Worm (Caenorhabditis elegans) whole organism, late embryonic: ENCODE measurements around the gene rbm-17.

Experiments used
- C08G9.2 ChIP-seq: sonication (generic microtip); optimal IDR thresholded peaks from 2 replicates; lab custom pipeline; 2016; ENCODE audit warnings: mild to moderate bottlenecking, missing genetic modification characterization, moderate library complexity, missing compliant biosample characterization
- C38D4.7 ChIP-seq: fragments of 200-800 bp; sonication (Bioruptor generic); optimal IDR thresholded peaks from 2 replicates; lab custom pipeline; 2018; ENCODE audit warnings: mild to moderate bottlenecking, missing genetic modification characterization, moderate library complexity, missing compliant biosample characterization
- F13H6.1 ChIP-seq: sonication (generic microtip); optimal IDR thresholded peaks from 2 replicates; lab custom pipeline; 2016; ENCODE audit warnings: missing genetic modification characterization, missing compliant biosample characterization
- K09A11.1 ChIP-seq: sonication (generic microtip); optimal IDR thresholded peaks from 2 replicates; lab custom pipeline; 2017; ENCODE audit warnings: antibody characterized with exemption, mild to moderate bottlenecking, missing genetic modification characterization, missing compliant biosample characterization; ENCODE audit not compliant: insufficient read depth
- ama-1 ChIP-seq: fragments of 150-350 bp; optimal IDR thresholded peaks from 2 replicates; lab custom pipeline; 2014
- ceh-2 ChIP-seq: sonication (generic microtip); optimal IDR thresholded peaks from 2 replicates; lab custom pipeline; 2016; ENCODE audit warnings: missing genotype, missing genetic modification characterization, missing compliant biosample characterization
- ceh-22 ChIP-seq: sonication (generic microtip); optimal IDR thresholded peaks from 2 replicates; lab custom pipeline; 2017; ENCODE audit warnings: missing biosample characterization, missing genetic modification characterization
- ceh-24 ChIP-seq: sonication (generic microtip); optimal IDR thresholded peaks from 2 replicates; lab custom pipeline; 2016; ENCODE audit warnings: mild to moderate bottlenecking, missing genetic modification characterization, missing compliant biosample characterization
- ceh-30 ChIP-seq: fragments of 150-350 bp; optimal IDR thresholded peaks from 2 replicates; lab custom pipeline; 2014; ENCODE audit warnings: missing biosample characterization, missing genetic modification characterization
- ceh-31 ChIP-seq: sonication (generic microtip); optimal IDR thresholded peaks from 2 replicates; lab custom pipeline; 2016; ENCODE audit warnings: missing genetic modification characterization, missing compliant biosample characterization
- ceh-34 ChIP-seq: sonication (generic microtip); optimal IDR thresholded peaks from 2 replicates; lab custom pipeline; 2016; ENCODE audit warnings: mild to moderate bottlenecking, missing genetic modification characterization, missing compliant biosample characterization
- ceh-45 ChIP-seq: fragments of 200-800 bp; sonication (Bioruptor generic); IDR thresholded peaks from 2 replicates; pipeline ENCODE4 v1.3.6; 2022; ENCODE audit warnings: missing genetic modification reagents, missing genetic modification characterization, missing compliant biosample characterization
- ceh-48 ChIP-seq: sonication (generic microtip); optimal IDR thresholded peaks from 2 replicates; lab custom pipeline; 2016; ENCODE audit warnings: missing genetic modification characterization, inconsistent platforms, missing compliant biosample characterization
- che-1 ChIP-seq: sonication (generic microtip); optimal IDR thresholded peaks from 2 replicates; lab custom pipeline; 2016; ENCODE audit warnings: mild to moderate bottlenecking, missing genetic modification characterization, missing compliant biosample characterization
- dmd-4 ChIP-seq: sonication (generic microtip); optimal IDR thresholded peaks from 2 replicates; lab custom pipeline; 2016; ENCODE audit warnings: borderline replicate concordance, missing genetic modification characterization, missing compliant biosample characterization
- elt-2 ChIP-seq: sonication (generic microtip); optimal IDR thresholded peaks from 2 replicates; lab custom pipeline; 2016; ENCODE audit warnings: missing genetic modification reagents, missing genetic modification characterization, missing compliant biosample characterization
- fax-1 ChIP-seq: sonication (generic microtip); optimal IDR thresholded peaks from 2 replicates; lab custom pipeline; 2016; ENCODE audit warnings: missing genotype, missing genetic modification characterization, missing compliant biosample characterization
- fkh-10 ChIP-seq: fragments of 150-350 bp; optimal IDR thresholded peaks from 2 replicates; lab custom pipeline; 2014; ENCODE audit warnings: missing biosample characterization, missing genetic modification reagents, missing genetic modification characterization
- fkh-6 ChIP-seq: sonication (generic microtip); optimal IDR thresholded peaks from 2 replicates; lab custom pipeline; 2016; ENCODE audit warnings: missing genetic modification characterization, missing compliant biosample characterization
- gmeb-2 ChIP-seq: sonication (generic microtip); optimal IDR thresholded peaks from 2 replicates; lab custom pipeline; 2016; ENCODE audit warnings: missing genetic modification characterization, inconsistent platforms, missing compliant biosample characterization
- hlh-30 ChIP-seq: sonication (generic microtip); optimal IDR thresholded peaks from 2 replicates; lab custom pipeline; 2017; ENCODE audit warnings: antibody characterized with exemption, missing genetic modification characterization, missing compliant biosample characterization; ENCODE audit not compliant: insufficient read depth
- hlh-8 ChIP-seq: sonication (generic microtip); optimal IDR thresholded peaks from 2 replicates; lab custom pipeline; 2016; ENCODE audit warnings: missing genotype, missing genetic modification characterization, missing compliant biosample characterization
- madf-2 ChIP-seq: sonication (generic microtip); optimal IDR thresholded peaks from 2 replicates; lab custom pipeline; 2017; ENCODE audit warnings: missing genetic modification characterization, missing compliant biosample characterization
- nhr-11 ChIP-seq: fragments of 150-350 bp; optimal IDR thresholded peaks from 2 replicates; lab custom pipeline; 2014; ENCODE audit warnings: missing biosample characterization, missing genetic modification characterization
- odd-2 ChIP-seq: sonication (generic microtip); optimal IDR thresholded peaks from 2 replicates; lab custom pipeline; 2017; ENCODE audit warnings: antibody characterized with exemption, mild to moderate bottlenecking, missing genetic modification characterization, missing compliant biosample characterization
- pax-1 ChIP-seq: fragments of 150-350 bp; optimal IDR thresholded peaks from 2 replicates; lab custom pipeline; 2014; ENCODE audit warnings: missing biosample characterization, missing genetic modification characterization
- pha-2 ChIP-seq: sonication (generic microtip); optimal IDR thresholded peaks from 2 replicates; lab custom pipeline; 2017; ENCODE audit warnings: mild to moderate bottlenecking, missing genetic modification characterization, missing compliant biosample characterization
- pha-4 ChIP-seq: fragments of 150-350 bp; optimal IDR thresholded peaks from 2 replicates; lab custom pipeline; 2018; ENCODE audit warnings: missing biosample characterization, missing genetic modification reagents, missing genetic modification characterization
- pros-1 ChIP-seq: fragments of 150-350 bp; optimal IDR thresholded peaks from 2 replicates; lab custom pipeline; 2014; ENCODE audit warnings: missing biosample characterization, missing genetic modification reagents, missing genetic modification characterization
- ref-2 ChIP-seq: sonication (generic microtip); optimal IDR thresholded peaks from 2 replicates; lab custom pipeline; 2016; ENCODE audit warnings: missing genetic modification characterization, missing compliant biosample characterization
- rnt-1 ChIP-seq: sonication (generic microtip); optimal IDR thresholded peaks from 2 replicates; lab custom pipeline; 2016; ENCODE audit warnings: missing genetic modification characterization, missing compliant biosample characterization
- tbx-7 ChIP-seq: sonication (generic microtip); optimal IDR thresholded peaks from 2 replicates; lab custom pipeline; 2016; ENCODE audit warnings: missing genotype, missing genetic modification characterization, missing compliant biosample characterization
- unc-42 ChIP-seq: sonication (generic microtip); optimal IDR thresholded peaks from 2 replicates; lab custom pipeline; 2016; ENCODE audit warnings: missing genotype, missing genetic modification characterization, missing compliant biosample characterization
- unc-55 ChIP-seq: sonication (generic microtip); optimal IDR thresholded peaks from 2 replicates; lab custom pipeline; 2017; ENCODE audit warnings: missing biosample characterization, missing genetic modification reagents, missing genetic modification characterization
- ztf-16 ChIP-seq: sonication (generic microtip); optimal IDR thresholded peaks from 2 replicates; lab custom pipeline; 2017; ENCODE audit warnings: missing genetic modification characterization, missing compliant biosample characterization

Gene rbm-17

ce11 chrIV:11659794-11660312 lies 21.7 kb downstream of the rbm-17 start, which contains the start of gene ZK792.1:
ZK792.1 (plus strand) TSS chrIV:11659844.
- TF ChIP-seq K09A11.1 (tag; lab: Kevin White, UChicago) = no peak
- no peak for TF ChIP-seq hlh-8 (tag; lab: Kevin White, UChicago)
- no peak for TF ChIP-seq fkh-6 (tag; lab: Kevin White, UChicago)
- TF ChIP-seq che-1 (tag; lab: Kevin White, UChicago) = no peak
- TF ChIP-seq ceh-22 (tag; lab: Kevin White, UChicago) = no peak
- no peak for TF ChIP-seq ceh-48 (tag; lab: Kevin White, UChicago)
- TF ChIP-seq odd-2 (tag; lab: Kevin White, UChicago) = no peak
- no peak for TF ChIP-seq C38D4.7 (GFP tag; lab: Kevin White, UChicago)

DNA sequence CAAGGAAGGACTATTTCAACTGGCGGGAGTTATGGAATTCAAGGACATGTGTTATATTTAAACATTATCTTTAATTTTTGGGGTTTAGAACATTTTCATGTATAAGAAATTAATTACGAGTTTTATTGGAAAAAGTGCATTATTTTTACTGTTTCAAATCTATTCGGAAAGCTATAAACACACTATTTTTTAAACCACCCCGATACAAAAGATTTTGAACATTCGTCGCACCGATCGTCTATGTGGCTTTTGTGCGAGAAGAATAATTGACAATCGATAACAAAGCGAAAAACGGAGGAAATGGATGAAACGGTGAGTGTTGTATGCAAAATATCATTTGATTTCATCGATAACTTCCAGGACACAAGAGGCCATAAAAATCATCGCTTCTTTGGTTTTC lies 26.9 kb downstream of the rbm-17 start, which contains the start of gene ZK809.9:
ZK809.9 (plus strand) TSS at position 301 of the 400 bp plus-strand sequence.
- TF ChIP-seq ztf-16 (tag; lab: Kevin White, UChicago) = no peak
- TF ChIP-seq fax-1 (tag; lab: Kevin White, UChicago) = no peak
- TF ChIP-seq elt-2 (tag; lab: Kevin White, UChicago) = no peak
- TF ChIP-seq pros-1 = no peak
- TF ChIP-seq ceh-48 (tag; lab: Kevin White, UChicago) = no peak
- TF ChIP-seq ref-2 (tag; lab: Kevin White, UChicago) = no peak
- no peak for TF ChIP-seq madf-2 (tag; lab: Kevin White, UChicago)
- no peak for TF ChIP-seq fkh-10 (GFP tag; lab: Kevin White, UChicago)
- TF ChIP-seq unc-55 (GFP tag; lab: Kevin White, UChicago) = no peak
- no peak for TF ChIP-seq dmd-4 (tag; lab: Kevin White, UChicago)
- no peak for TF ChIP-seq ceh-24
- TF ChIP-seq C38D4.7 (GFP tag; lab: Kevin White, UChicago) = no peak
- no peak for TF ChIP-seq C08G9.2 (tag; lab: Kevin White, UChicago)
- no peak for TF ChIP-seq fkh-6 (tag; lab: Kevin White, UChicago)
- no peak for TF ChIP-seq pha-2 (tag; lab: Kevin White, UChicago)
- TF ChIP-seq ceh-22 (tag; lab: Kevin White, UChicago) = no peak
- TF ChIP-seq F13H6.1 (tag; lab: Kevin White, UChicago) = no peak
- TF ChIP-seq hlh-30 = no peak

DNA sequence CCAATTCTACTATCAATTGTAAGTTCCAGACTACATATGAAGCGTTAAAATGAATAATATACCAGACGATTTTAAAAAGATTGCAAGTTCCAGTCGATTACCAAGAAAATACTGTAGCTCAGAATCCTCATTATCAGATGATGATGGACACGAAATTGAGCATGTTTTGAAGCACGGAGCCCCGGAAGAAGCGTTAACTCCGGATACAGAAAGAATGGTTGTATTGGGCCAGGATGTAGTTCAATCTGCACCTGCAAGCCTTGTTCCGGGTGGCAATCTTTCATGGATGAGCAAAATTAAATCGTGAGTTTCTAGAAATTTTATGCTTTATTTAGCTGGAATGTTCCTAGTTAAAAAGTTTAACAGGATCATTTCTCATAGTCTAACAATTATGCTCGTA lies 29.9 kb downstream of the rbm-17 start, which contains the start of gene atg-4.2:
atg-4.2 (plus strand) TSS at position 24 of the 400 bp plus-strand sequence.
- no peak for TF ChIP-seq unc-42
- no peak for TF ChIP-seq ceh-34 (tag; lab: Kevin White, UChicago)
- TF ChIP-seq ama-1 = no peak
- no peak for TF ChIP-seq pha-4
- TF ChIP-seq rnt-1 (tag; lab: Kevin White, UChicago) = no peak
- no peak for TF ChIP-seq hlh-30
- no peak for TF ChIP-seq nhr-11 (tag; lab: Kevin White, UChicago)
- no peak for TF ChIP-seq tbx-7 (tag; lab: Kevin White, UChicago)
- TF ChIP-seq ceh-31 (tag; lab: Kevin White, UChicago) = no peak
- no peak for TF ChIP-seq pax-1 (tag; lab: Kevin White, UChicago)
- TF ChIP-seq ceh-45 (GFP tag; lab: Robert Waterston, UW) = no peak
- TF ChIP-seq ref-2 (tag; lab: Kevin White, UChicago) = no peak
- no peak for TF ChIP-seq madf-2 (tag; lab: Kevin White, UChicago)
- TF ChIP-seq gmeb-2 (tag; lab: Kevin White, UChicago) = no peak
- no peak for TF ChIP-seq ceh-30
- no peak for TF ChIP-seq ceh-2 (tag; lab: Kevin White, UChicago)
- TF ChIP-seq, all 69 proteins: peak for 0

DNA sequence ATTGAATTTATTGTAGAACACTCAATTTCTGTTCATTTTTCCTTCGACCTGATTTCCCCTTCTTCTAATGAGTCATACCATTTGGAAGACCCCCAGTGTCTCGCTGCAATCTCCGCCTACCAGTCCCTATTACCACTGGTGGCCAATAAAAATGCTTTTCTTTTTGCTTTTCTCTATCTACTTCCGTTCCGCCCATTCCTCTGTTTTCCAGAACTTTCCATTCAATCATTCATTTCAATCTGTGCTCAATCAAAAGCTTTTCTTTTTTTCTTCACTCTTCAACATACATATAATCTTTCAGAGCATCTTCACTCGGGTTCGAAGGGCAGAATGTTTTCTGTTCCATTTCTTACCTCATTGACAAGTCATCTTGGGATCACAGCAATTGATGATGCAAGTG lies 35.4 kb downstream of the rbm-17 start, which contains the start of gene inx-8:
inx-8 (plus strand) TSS at position 301 of the 400 bp plus-strand sequence.
- TF ChIP-seq odd-2 (tag; lab: Kevin White, UChicago) (no peak), ceh-30 (no peak), madf-2 (tag; lab: Kevin White, UChicago) (no peak)
